Worm (Caenorhabditis elegans) whole organism, late embryonic: ENCODE measurements around the gene pccb-1.

Source experiments
- C08G9.2 ChIP-seq: sonication (generic microtip); optimal IDR thresholded peaks from 2 replicates; lab custom pipeline; 2016; ENCODE audit warnings: mild to moderate bottlenecking, missing genetic modification characterization, moderate library complexity, missing compliant biosample characterization
- ceh-30 ChIP-seq: fragments of 150-350 bp; optimal IDR thresholded peaks from 2 replicates; lab custom pipeline; 2014; ENCODE audit warnings: missing biosample characterization, missing genetic modification characterization
- ceh-9 ChIP-seq: sonication (generic microtip); optimal IDR thresholded peaks from 2 replicates; lab custom pipeline; 2016; ENCODE audit warnings: mild to moderate bottlenecking, missing genetic modification characterization, inconsistent platforms, missing compliant biosample characterization
- dve-1 ChIP-seq: sonication (generic microtip); optimal IDR thresholded peaks from 2 replicates; lab custom pipeline; 2017; ENCODE audit warnings: antibody characterized with exemption, mild to moderate bottlenecking, missing genetic modification characterization, missing compliant biosample characterization
- ets-4 ChIP-seq: sonication (generic microtip); optimal IDR thresholded peaks from 2 replicates; lab custom pipeline; 2016; ENCODE audit warnings: missing genetic modification characterization, missing compliant biosample characterization
- fkh-10 ChIP-seq: fragments of 150-350 bp; optimal IDR thresholded peaks from 2 replicates; lab custom pipeline; 2014; ENCODE audit warnings: missing biosample characterization, missing genetic modification reagents, missing genetic modification characterization
- fkh-6 ChIP-seq: sonication (generic microtip); optimal IDR thresholded peaks from 2 replicates; lab custom pipeline; 2016; ENCODE audit warnings: missing genetic modification characterization, missing compliant biosample characterization
- hlh-13 ChIP-seq: fragments of 200-800 bp; sonication (Bioruptor generic); optimal IDR thresholded peaks from 2 replicates; lab custom pipeline; 2018; ENCODE audit warnings: mild to moderate bottlenecking, missing genetic modification characterization, missing compliant biosample characterization
- nfya-1 ChIP-seq: sonication (generic microtip); optimal IDR thresholded peaks from 2 replicates; lab custom pipeline; 2017; ENCODE audit warnings: missing genetic modification characterization, mild to moderate bottlenecking, missing compliant biosample characterization, antibody characterized with exemption, moderate library complexity
- pha-4 ChIP-seq: fragments of 150-350 bp; optimal IDR thresholded peaks from 2 replicates; lab custom pipeline; 2018; ENCODE audit warnings: missing biosample characterization, missing genetic modification reagents, missing genetic modification characterization
- pros-1 ChIP-seq: fragments of 150-350 bp; optimal IDR thresholded peaks from 2 replicates; lab custom pipeline; 2014; ENCODE audit warnings: missing biosample characterization, missing genetic modification reagents, missing genetic modification characterization
- sox-2 ChIP-seq: fragments of 200-800 bp; sonication (Bioruptor generic); IDR thresholded peaks from 2 replicates; pipeline ENCODE4 v1.3.6; 2022; ENCODE audit warnings: missing genetic modification reagents, missing genetic modification characterization, missing compliant biosample characterization
- unc-55 ChIP-seq: sonication (generic microtip); optimal IDR thresholded peaks from 2 replicates; lab custom pipeline; 2017; ENCODE audit warnings: missing biosample characterization, missing genetic modification reagents, missing genetic modification characterization

ce11 chrX:3118596-3119287 is 29.4 kb downstream of the pccb-1 start:
- TF ChIP-seq ceh-30 (tag; lab: Kevin White, UChicago) (no peak), fkh-6 (tag; lab: Kevin White, UChicago) (no peak), dve-1 (tag; lab: Kevin White, UChicago) (no peak), sox-2 (GFP tag; lab: Robert Waterston, UW) (no peak), pha-4 (tag; lab: Kevin White, UChicago) (no peak), ets-4 (tag; lab: Kevin White, UChicago) (no peak), nfya-1 (no peak), fkh-10 (GFP tag; lab: Kevin White, UChicago) (no peak), pros-1 (tag; lab: Kevin White, UChicago) (no peak), C08G9.2 (tag; lab: Kevin White, UChicago) (no peak), ceh-9 (tag; lab: Kevin White, UChicago) (no peak), hlh-13 (GFP tag; lab: Kevin White, UChicago) (no peak), unc-55 (GFP tag; lab: Kevin White, UChicago) (no peak)
